Worm (Caenorhabditis elegans) whole organism, mixed stage, embryonic: ENCODE data around the gene ptb-1.

ENCODE experiments used
- drap-1 ChIP-seq: fragments of 200-800 bp; sonication (Bioruptor generic); optimal IDR thresholded peaks from 3 replicates; lab custom pipeline; 2018; ENCODE audit warnings: mild to moderate bottlenecking, missing genetic modification characterization, missing compliant biosample characterization
- elt-3 ChIP-seq: fragments of 150-350 bp; optimal IDR thresholded peaks from 2 replicates; lab custom pipeline; 2014; ENCODE audit warnings: missing biosample characterization, missing genetic modification characterization
- nhr-28 ChIP-seq: fragments of 150-350 bp; optimal IDR thresholded peaks from 2 replicates; lab custom pipeline; 2014; ENCODE audit warnings: missing biosample characterization, missing genetic modification characterization
- sem-2 ChIP-seq: fragments of 200-800 bp; sonication (Bioruptor generic); optimal IDR thresholded peaks from 2 replicates; lab custom pipeline; 2018; ENCODE audit warnings: mild to moderate bottlenecking, missing genetic modification characterization, missing compliant biosample characterization

DNA sequence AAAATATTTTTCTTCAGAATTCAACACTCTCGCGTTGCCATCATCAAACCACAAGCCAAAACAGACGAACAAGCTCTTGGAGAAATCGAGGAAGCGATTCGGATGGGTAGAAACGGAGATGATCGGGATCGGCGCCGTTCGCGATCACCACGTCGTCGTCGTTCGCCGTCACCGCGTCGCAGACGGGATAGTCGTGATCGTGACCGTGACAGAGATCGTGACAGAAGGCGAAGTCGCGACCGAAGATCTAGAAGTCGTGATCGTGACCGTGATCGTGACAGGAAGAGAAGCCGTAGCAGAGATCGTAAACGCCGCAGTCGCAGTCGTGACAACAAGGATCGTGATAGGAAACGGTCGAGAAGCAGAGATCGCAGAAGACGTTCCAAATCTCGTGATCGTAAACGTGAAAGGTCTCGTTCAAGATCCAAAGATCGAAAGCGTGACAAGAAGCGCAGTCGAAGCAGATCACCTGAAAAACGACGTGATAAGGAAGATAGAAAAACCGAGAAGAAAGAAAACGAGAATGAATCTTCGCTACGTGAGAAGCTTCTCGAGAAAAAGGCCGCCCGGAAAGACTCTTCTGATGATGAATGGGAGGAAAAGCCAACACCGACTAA lies 13.8 kb upstream of the ptb-1 start:
- TF ChIP-seq drap-1 (GFP tag; lab: Kevin White, UChicago) (no peak), elt-3 (tag; lab: Kevin White, UChicago) (no peak), sem-2 (GFP tag; lab: Kevin White, UChicago) (no peak), nhr-28 (no peak)
